Worm (Caenorhabditis elegans) whole organism, L1 larva: Measurements from ENCODE around the gene srh-28.

ENCODE experiments used
- blmp-1 ChIP-seq: fragments of 150-350 bp; optimal IDR thresholded peaks from 2 replicates; lab custom pipeline; 2014; ENCODE audit warnings: missing biosample characterization, missing genetic modification characterization
- elt-3 ChIP-seq, 6 experiments: fragments of 150-350 bp in 1 of 6; sonication (generic microtip); optimal IDR thresholded peaks; 2 replicates each; lab custom pipeline; 2017 to 2018; ENCODE audit warnings: missing biosample characterization in 6 of 6, missing genetic modification characterization in 6 of 6, inconsistent platforms in 1 of 6
- nhr-77 ChIP-seq: fragments of 150-350 bp; optimal IDR thresholded peaks from 2 replicates; lab custom pipeline; 2014; ENCODE audit warnings: missing biosample characterization, missing genetic modification characterization

DNA sequence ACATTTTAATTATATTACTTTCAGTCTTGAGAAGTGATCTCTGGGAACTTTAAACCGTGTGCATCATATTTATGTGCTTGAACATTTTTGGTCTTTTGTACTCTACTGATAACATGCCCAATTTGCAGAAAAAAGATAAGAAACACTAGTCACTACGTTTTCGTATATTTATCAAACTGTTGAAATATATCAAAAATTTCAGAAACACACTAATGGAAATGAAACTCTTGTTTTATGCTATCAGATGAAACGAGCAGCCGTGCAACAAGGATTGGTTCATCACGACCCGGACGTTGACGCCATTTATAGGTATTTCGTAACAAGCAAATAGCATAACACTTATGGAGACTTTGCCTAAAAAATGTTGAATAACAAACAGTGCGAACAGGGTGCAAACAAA lies 47.8 kb upstream of the srh-28 start:
- no peak for TF ChIP-seq elt-3 (tag; optimal IDR thresholded peaks at IDR 0.05; lab: Kevin White, UChicago)
- no peak for TF ChIP-seq blmp-1 (tag; lab: Kevin White, UChicago)
- TF ChIP-seq nhr-77 (tag; lab: Kevin White, UChicago), result no peak
